Worm (Caenorhabditis elegans) whole organism, mixed stage, embryonic: Measurements from ENCODE around the gene Y102A11A.5.

ENCODE experiments used
- nhr-28 ChIP-seq: fragments of 150-350 bp; optimal IDR thresholded peaks from 2 replicates; lab custom pipeline; 2014; ENCODE audit warnings: missing biosample characterization, missing genetic modification characterization
- ztf-11 ChIP-seq: fragments of 150-350 bp; optimal IDR thresholded peaks from 2 replicates; lab custom pipeline; 2014; ENCODE audit warnings: missing biosample characterization, missing genetic modification characterization

DNA sequence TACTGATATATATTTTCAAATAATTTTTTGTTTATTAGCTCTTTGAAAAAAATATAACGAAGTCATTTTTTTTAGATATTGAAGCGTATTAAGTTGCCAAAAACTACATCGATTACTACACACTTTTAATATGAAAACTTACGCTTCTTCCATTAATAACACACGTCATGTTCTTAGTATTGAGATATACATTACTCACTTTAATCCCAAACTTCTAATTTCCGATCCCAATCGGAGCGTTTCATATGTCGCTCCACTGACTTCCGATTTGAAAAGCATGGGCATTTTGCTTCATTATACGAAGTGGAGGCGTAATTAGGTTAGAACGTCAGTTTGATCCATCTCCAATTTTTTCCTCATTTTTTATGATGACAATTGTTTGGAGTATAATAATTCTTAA, 47.4 kb upstream of the Y102A11A.5 start:
- no peak for TF ChIP-seq nhr-28 (tag; lab: Kevin White, UChicago)
- TF ChIP-seq ztf-11: no peak
